In genomic region chrV:4687944-4688505, ce11 we compare ENCODE assay signal across 5 worm cellular contexts.
TF ChIP-seq lines count a peak whose summit lies in the region.

TSS of gene K03B4.2 (plus strand) at chrV:4687994.

TF ChIP-seq in whole organism, L1 larva, 84 proteins besides CTCF, POLR2A, EP300 and RAD21:
- TF ChIP-seq ama-1 (optimal IDR thresholded peaks at IDR 0.05; lab: Kevin White, UChicago) (peak; percentile 71), efl-1 (optimal IDR thresholded peaks at IDR 0.05; lab: Kevin White, UChicago) (no peak), efl-1 (GFP tag; optimal IDR thresholded peaks at IDR 0.05 in 1 of 2; lab: Kevin White, UChicago) (peak in 1 of 2 experiments; percentile 81), alr-1 (tag; optimal IDR thresholded peaks at IDR 0.05; lab: Kevin White, UChicago; ENCODE audit: borderline replicate concordance) (no peak), nhr-71 (tag; optimal IDR thresholded peaks at IDR 0.05; lab: Kevin White, UChicago) (peak; percentile 11), nhr-47 (tag; optimal IDR thresholded peaks at IDR 0.05; lab: Kevin White, UChicago) (no peak), skn-1 (tag; optimal IDR thresholded peaks at IDR 0.05; lab: Kevin White, UChicago) (no peak), elt-2 (tag; optimal IDR thresholded peaks at IDR 0.05; lab: Kevin White, UChicago) (peak; percentile 3), unc-62 (GFP tag; optimal IDR thresholded peaks at IDR 0.05; lab: Kevin White, UChicago) (no peak), fos-1 (tag; optimal IDR thresholded peaks at IDR 0.05; lab: Kevin White, UChicago) (no peak)

TF ChIP-seq in whole organism, L2 larva, 48 proteins besides CTCF, POLR2A, EP300 and RAD21:
- TF ChIP-seq fos-1 (tag; optimal IDR thresholded peaks at IDR 0.05; lab: Kevin White, UChicago) (no peak), nhr-77 (tag; optimal IDR thresholded peaks at IDR 0.05; lab: Kevin White, UChicago) (no peak), Y55F3AM.14 (GFP tag; optimal IDR thresholded peaks at IDR 0.05; lab: Kevin White, UChicago) (peak; percentile 33), ztf-1 (GFP tag; conservative IDR thresholded peaks at IDR 0.05; lab: Robert Waterston, UW) (no peak), snpc-4 (tag; optimal IDR thresholded peaks at IDR 0.05; lab: Kevin White, UChicago) (no peak), egl-27 (tag; optimal IDR thresholded peaks at IDR 0.05; lab: Kevin White, UChicago) (no peak), ama-1 (optimal IDR thresholded peaks at IDR 0.05; lab: Kevin White, UChicago) (peak; percentile 31), ztf-11 (tag; optimal IDR thresholded peaks at IDR 0.05; lab: Kevin White, UChicago) (no peak), nhr-21 (tag; optimal IDR thresholded peaks at IDR 0.05; lab: Kevin White, UChicago) (no peak), unc-39 (tag; optimal IDR thresholded peaks at IDR 0.05; lab: Kevin White, UChicago) (no peak), crh-2 (tag; optimal IDR thresholded peaks at IDR 0.05; lab: Kevin White, UChicago) (peak; percentile 2)

TF ChIP-seq in whole organism, L3 larva, 47 proteins besides CTCF, POLR2A, EP300 and RAD21:
- TF ChIP-seq ama-1 (optimal IDR thresholded peaks at IDR 0.05; lab: Kevin White, UChicago) (peak; percentile 9), fos-1 (tag; optimal IDR thresholded peaks at IDR 0.05; lab: Kevin White, UChicago) (no peak)

TF ChIP-seq in whole organism, L4 larva, 104 proteins besides CTCF, POLR2A, EP300 and RAD21 (continues in another document):
- TF ChIP-seq daf-12 (tag; optimal IDR thresholded peaks at IDR 0.05; lab: Kevin White, UChicago) (no peak), aha-1 (tag; lab: Kevin White, UChicago) (peak; percentile 94), F44E2.7 (GFP tag; IDR thresholded peaks at IDR 0.05; lab: Robert Waterston, UW) (no peak), hlh-30 (tag; optimal IDR thresholded peaks at IDR 0.05; lab: Kevin White, UChicago; ENCODE audit: insufficient read depth) (no peak), dmd-9 (GFP tag; IDR thresholded peaks at IDR 0.05; lab: Robert Waterston, UW) (no peak), zip-11 (GFP tag; IDR thresholded peaks at IDR 0.05; lab: Robert Waterston, UW) (no peak), mes-2 (tag; optimal IDR thresholded peaks at IDR 0.05; lab: Kevin White, UChicago; ENCODE audit: poor library complexity, severe bottlenecking) (no peak), Y105C5A.15 (GFP tag; IDR thresholded peaks at IDR 0.05; lab: Robert Waterston, UW) (no peak), Y5F2A.4 (GFP tag; optimal IDR thresholded peaks at IDR 0.05; lab: Kevin White, UChicago) (no peak), lir-3 (tag; optimal IDR thresholded peaks at IDR 0.05; lab: Kevin White, UChicago) (no peak), R02D3.7 (tag; optimal IDR thresholded peaks at IDR 0.05; lab: Kevin White, UChicago) (no peak), ceh-28 (tag; optimal IDR thresholded peaks at IDR 0.05; lab: Kevin White, UChicago) (no peak), lim-7 (GFP tag; IDR thresholded peaks at IDR 0.05; lab: Robert Waterston, UW) (peak; percentile 55), unc-39 (tag; optimal IDR thresholded peaks at IDR 0.05; lab: Kevin White, UChicago) (no peak), mdl-1 (tag; optimal IDR thresholded peaks at IDR 0.05; lab: Kevin White, UChicago) (no peak), dmd-8 (GFP tag; IDR thresholded peaks at IDR 0.05; lab: Robert Waterston, UW) (no peak), unc-130 (GFP tag; optimal IDR thresholded peaks at IDR 0.05; lab: Kevin White, UChicago) (no peak), cey-2 (tag; optimal IDR thresholded peaks at IDR 0.05; lab: Kevin White, UChicago; ENCODE audit: borderline replicate concordance, insufficient read depth) (no peak), duxl-1 (tag; optimal IDR thresholded peaks at IDR 0.05; lab: Kevin White, UChicago; ENCODE audit: poor library complexity) (no peak), ztf-11 (tag; optimal IDR thresholded peaks at IDR 0.05; lab: Kevin White, UChicago) (no peak), mep-1 (tag; optimal IDR thresholded peaks at IDR 0.05; lab: Kevin White, UChicago) (no peak), nhr-41 (GFP tag; IDR thresholded peaks at IDR 0.05; lab: Robert Waterston, UW) (no peak), egl-27 (tag; optimal IDR thresholded peaks at IDR 0.05; lab: Kevin White, UChicago) (no peak), lin-29 (GFP tag; IDR thresholded peaks at IDR 0.05; lab: Robert Waterston, UW) (no peak), lin-13 (GFP tag; optimal IDR thresholded peaks at IDR 0.05; lab: Kevin White, UChicago) (no peak), ces-1 (GFP tag; optimal IDR thresholded peaks at IDR 0.05; lab: Kevin White, UChicago) (no peak), egl-43 (GFP tag; IDR thresholded peaks at IDR 0.05; lab: Robert Waterston, UW) (0 out of 2 replicates have a peak, but pooled peaks have one; percentile 33), nhr-42 (GFP tag; IDR thresholded peaks at IDR 0.05; lab: Robert Waterston, UW) (no peak), attf-4 (tag; optimal IDR thresholded peaks at IDR 0.05; lab: Kevin White, UChicago) (no peak), zag-1 (tag; optimal IDR thresholded peaks at IDR 0.05; lab: Kevin White, UChicago) (no peak), daf-8 (GFP tag; IDR thresholded peaks at IDR 0.05; lab: Robert Waterston, UW) (no peak), F10B5.3 (tag; optimal IDR thresholded peaks at IDR 0.05; lab: Kevin White, UChicago) (no peak), vab-7 (GFP tag; IDR thresholded peaks at IDR 0.05; lab: Robert Waterston, UW) (no peak), nhr-237 (tag; optimal IDR thresholded peaks at IDR 0.05; lab: Kevin White, UChicago) (no peak), nhr-111 (GFP tag; optimal IDR thresholded peaks at IDR 0.05; lab: Kevin White, UChicago) (no peak), T20F7.1 (GFP tag; optimal IDR thresholded peaks at IDR 0.05; lab: Kevin White, UChicago) (no peak), D1046.2 (GFP tag; IDR thresholded peaks at IDR 0.05; lab: Robert Waterston, UW) (0 out of 2 replicates have a peak, but pooled peaks have one; percentile 48)

TF ChIP-seq in whole organism, young adult, 124 proteins besides CTCF, POLR2A, EP300 and RAD21:
- TF ChIP-seq madf-3 (GFP tag; IDR thresholded peaks at IDR 0.05; lab: Robert Waterston, UW), result peak; percentile 38; the same call in 1 of the 2 replicates
- TF ChIP-seq ztf-18 (tag; optimal IDR thresholded peaks at IDR 0.05; lab: Kevin White, UChicago), result no peak
- TF ChIP-seq ama-1 (optimal IDR thresholded peaks at IDR 0.05; lab: Kevin White, UChicago), result peak; percentile 59
- TF ChIP-seq ama-1 (GFP tag; optimal IDR thresholded peaks at IDR 0.05; lab: Kevin White, UChicago), result no peak
- no peak for TF ChIP-seq C06A6.2 (GFP tag; conservative IDR thresholded peaks at IDR 0.05; lab: Robert Waterston, UW)
- TF ChIP-seq cebp-2 (GFP tag; IDR thresholded peaks at IDR 0.05; lab: Robert Waterston, UW), result 0 out of 2 replicates have a peak, but pooled peaks have one; percentile 45
- TF ChIP-seq ZK185.1 (tag; optimal IDR thresholded peaks at IDR 0.05; lab: Kevin White, UChicago; ENCODE audit: poor library complexity, severe bottlenecking), result no peak
- 0 out of 2 replicates have a peak, but pooled peaks have one; percentile 32 for TF ChIP-seq nfyb-1 (GFP tag; IDR thresholded peaks at IDR 0.05; lab: Robert Waterston, UW)
- no peak for TF ChIP-seq mxl-1 (tag; optimal IDR thresholded peaks at IDR 0.05; lab: Kevin White, UChicago)
- no peak for TF ChIP-seq dpff-1 (tag; optimal IDR thresholded peaks at IDR 0.05; lab: Kevin White, UChicago)
- no peak for TF ChIP-seq B0261.1 (tag; optimal IDR thresholded peaks at IDR 0.05; lab: Kevin White, UChicago)
- TF ChIP-seq hrde-1 (tag; optimal IDR thresholded peaks at IDR 0.05; lab: Kevin White, UChicago; ENCODE audit: borderline replicate concordance), result no peak
- TF ChIP-seq mcd-1 (GFP tag; IDR thresholded peaks at IDR 0.05; lab: Robert Waterston, UW), result peak; percentile 43; the same call in 1 of the 2 replicates
- TF ChIP-seq Y56A3A.18 (GFP tag; IDR thresholded peaks at IDR 0.05; lab: Robert Waterston, UW), result 0 out of 2 replicates have a peak, but pooled peaks have one; percentile 7
- no peak for TF ChIP-seq nhr-179 (tag; optimal IDR thresholded peaks at IDR 0.05; lab: Kevin White, UChicago)
- TF ChIP-seq pbrm-1 (GFP tag; IDR thresholded peaks at IDR 0.05; lab: Robert Waterston, UW), result 0 out of 2 replicates have a peak, but pooled peaks have one; percentile 14
- TF ChIP-seq madf-6 (GFP tag; IDR thresholded peaks at IDR 0.05; lab: Robert Waterston, UW), result peak; percentile 34
- TF ChIP-seq egl-18 (GFP tag; IDR thresholded peaks at IDR 0.05; lab: Robert Waterston, UW), result 0 out of 2 replicates have a peak, but pooled peaks have one; percentile 19
- no peak for TF ChIP-seq atf-7 (tag; optimal IDR thresholded peaks at IDR 0.05; lab: Kevin White, UChicago)
- peak; percentile 11 for TF ChIP-seq zim-3 (tag; optimal IDR thresholded peaks at IDR 0.05; lab: Kevin White, UChicago)
- no peak for TF ChIP-seq F57C9.4 (tag; optimal IDR thresholded peaks at IDR 0.05; lab: Kevin White, UChicago)
- TF ChIP-seq Y79H2A.3 (GFP tag; conservative IDR thresholded peaks at IDR 0.05; lab: Robert Waterston, UW), result peak; percentile 67; the same call in 1 of the 2 replicates
- TF ChIP-seq madf-8 (GFP tag; conservative IDR thresholded peaks at IDR 0.05; lab: Robert Waterston, UW), result 0 out of 2 replicates have a peak, but pooled peaks have one; percentile 12
- TF ChIP-seq egrh-3 (GFP tag; IDR thresholded peaks at IDR 0.05; lab: Robert Waterston, UW), result 0 out of 2 replicates have a peak, but pooled peaks have one; percentile 26
- peak; percentile 69; the same call in 1 of the 2 replicates for TF ChIP-seq Y53G8AR.9 (GFP tag; conservative IDR thresholded peaks at IDR 0.05; lab: Robert Waterston, UW)
- peak in 1 of 3 experiments; percentile 15 for TF ChIP-seq lin-35 (GFP tag; optimal IDR thresholded peaks at IDR 0.05; lab: Kevin White, UChicago)
- no peak for TF ChIP-seq snpc-3.4 (tag; optimal IDR thresholded peaks at IDR 0.05; lab: Kevin White, UChicago)
- TF ChIP-seq ceh-58 (GFP tag; IDR thresholded peaks at IDR 0.05; lab: Robert Waterston, UW), result no peak
- peak; percentile 64 for TF ChIP-seq zfh-2 (GFP tag; conservative IDR thresholded peaks at IDR 0.05; lab: Robert Waterston, UW)
